Fruit fly (Drosophila melanogaster): ENCODE measurements around the gene Bacc.

Gene Bacc

DNA sequence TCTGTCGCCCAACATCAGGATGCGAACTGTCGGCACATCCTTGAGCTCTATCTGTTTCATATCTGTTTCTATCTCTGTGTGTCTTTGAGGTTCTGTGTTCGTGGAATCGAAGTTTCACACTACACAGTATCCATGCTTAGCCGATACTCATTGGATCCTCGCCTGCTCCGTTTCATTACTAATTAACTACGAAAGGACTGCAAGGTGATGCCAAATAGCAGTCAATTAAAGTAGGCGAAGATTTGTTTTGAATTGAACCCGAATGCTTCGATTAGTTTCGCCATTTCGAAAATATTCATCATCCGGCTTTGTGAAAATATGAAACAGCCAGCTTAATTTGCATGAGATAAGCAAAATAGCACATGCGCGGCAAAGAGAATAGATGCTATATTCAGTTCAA, 19.4 kb downstream of the Bacc start, which contains the start of gene CG15399:
Gene CG15399 (minus strand): TSS at position 101 of the 400 bp plus-strand sequence.
- TF ChIP-seq Dll (optimal IDR thresholded peaks at IDR 0.05) (no peak), EcR (GFP tag; optimal IDR thresholded peaks at IDR 0.05) (no peak), CG8478 (optimal IDR thresholded peaks at IDR 0.05) (no peak), pan (optimal IDR thresholded peaks at IDR 0.05) (no peak), psq (optimal IDR thresholded peaks at IDR 0.05) (no peak), usp (GFP tag; optimal IDR thresholded peaks at IDR 0.05) (no peak)

DNA sequence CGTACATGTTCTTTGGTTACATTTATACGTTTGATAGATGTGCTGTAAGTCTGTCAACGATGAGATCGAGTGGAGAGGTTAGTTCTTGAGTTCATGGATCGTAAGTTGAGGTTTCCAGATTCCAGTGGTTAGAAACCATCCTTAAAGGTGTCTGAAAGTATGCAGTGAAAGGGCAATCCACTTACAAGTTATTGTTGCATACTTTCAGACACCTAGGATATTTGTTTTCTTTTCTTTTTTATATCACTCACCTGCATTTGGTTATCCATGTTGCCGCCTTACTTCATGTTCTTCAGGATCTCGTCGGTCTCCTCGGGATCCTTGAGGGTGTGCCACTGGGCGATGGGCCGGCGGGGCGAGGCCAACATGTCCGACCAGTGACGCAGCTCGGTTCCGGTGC, 30.5 kb downstream of the Bacc start:
- TF ChIP-seq CG8478 (optimal IDR thresholded peaks at IDR 0.05): no peak
- TF ChIP-seq pan (optimal IDR thresholded peaks at IDR 0.05): no peak
- TF ChIP-seq Dll (optimal IDR thresholded peaks at IDR 0.05): no peak
- no peak for TF ChIP-seq psq (optimal IDR thresholded peaks at IDR 0.05)
- no peak for TF ChIP-seq EcR (GFP tag; optimal IDR thresholded peaks at IDR 0.05)
- no peak for TF ChIP-seq usp (GFP tag; optimal IDR thresholded peaks at IDR 0.05)

DNA sequence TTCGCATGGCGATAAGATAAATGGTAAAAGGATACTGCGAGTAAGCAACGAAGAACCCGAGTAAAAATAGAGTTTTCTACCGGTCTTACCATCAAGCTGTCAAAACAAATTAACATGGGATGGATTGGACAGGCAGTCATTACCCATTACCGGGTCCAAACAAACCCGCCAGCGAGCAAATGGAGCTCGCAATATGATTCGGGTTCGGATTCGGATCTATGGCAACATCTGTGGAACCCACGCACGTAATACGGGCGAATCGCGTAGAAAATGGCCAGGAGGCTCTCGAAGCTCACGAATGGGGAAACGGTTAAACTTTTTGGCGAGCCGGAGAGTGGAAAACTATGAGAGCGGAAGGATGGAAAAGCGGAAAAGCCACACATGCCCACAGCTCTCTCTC, 44.9 kb downstream of the Bacc start:
- no peak for TF ChIP-seq Dll (optimal IDR thresholded peaks at IDR 0.05)
- no peak for TF ChIP-seq pan (optimal IDR thresholded peaks at IDR 0.05)
- TF ChIP-seq CG8478 (optimal IDR thresholded peaks at IDR 0.05): no peak
- no peak for TF ChIP-seq psq (optimal IDR thresholded peaks at IDR 0.05)
- TF ChIP-seq EcR (GFP tag; optimal IDR thresholded peaks at IDR 0.05): no peak
- TF ChIP-seq usp (GFP tag; optimal IDR thresholded peaks at IDR 0.05): no peak

DNA sequence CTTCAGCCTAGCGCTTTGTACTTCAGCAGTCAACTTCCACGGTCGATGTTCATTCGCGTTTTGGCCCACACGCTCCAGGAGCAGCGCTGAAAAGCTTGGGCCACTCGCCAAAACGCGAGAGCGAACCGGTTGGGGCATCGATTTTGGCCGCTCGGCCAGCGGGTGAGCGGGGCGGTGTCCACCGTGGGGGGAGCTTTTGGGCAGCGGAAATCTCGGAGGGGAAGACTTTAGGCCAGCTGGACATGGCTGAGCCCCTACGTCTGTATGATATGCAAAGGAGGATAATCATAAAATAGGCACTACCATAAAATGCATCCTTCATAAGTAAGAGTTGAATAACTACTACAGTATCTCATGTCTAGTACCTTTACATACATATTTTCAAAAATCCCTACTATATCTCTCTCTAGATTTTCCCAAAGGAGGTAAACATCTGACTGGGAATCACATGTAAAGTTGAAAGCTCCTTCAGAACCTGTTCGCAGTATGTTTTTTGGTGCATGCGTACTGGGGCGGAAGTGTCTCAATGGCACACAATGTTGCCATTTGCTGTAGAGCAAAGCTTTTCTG, 47.7 kb downstream of the Bacc start, which contains the start of gene Syt1:
Gene Syt1 (minus strand): TSS at position 71 of the 570 bp plus-strand sequence.
- no peak for TF ChIP-seq CG8478 (optimal IDR thresholded peaks at IDR 0.05)
- TF ChIP-seq psq (optimal IDR thresholded peaks at IDR 0.05): no peak
- TF ChIP-seq EcR (GFP tag; optimal IDR thresholded peaks at IDR 0.05): no peak
- no peak for TF ChIP-seq usp (GFP tag; optimal IDR thresholded peaks at IDR 0.05)
- no peak for TF ChIP-seq pan (optimal IDR thresholded peaks at IDR 0.05)
- TF ChIP-seq Dll (optimal IDR thresholded peaks at IDR 0.05): no peak

DNA sequence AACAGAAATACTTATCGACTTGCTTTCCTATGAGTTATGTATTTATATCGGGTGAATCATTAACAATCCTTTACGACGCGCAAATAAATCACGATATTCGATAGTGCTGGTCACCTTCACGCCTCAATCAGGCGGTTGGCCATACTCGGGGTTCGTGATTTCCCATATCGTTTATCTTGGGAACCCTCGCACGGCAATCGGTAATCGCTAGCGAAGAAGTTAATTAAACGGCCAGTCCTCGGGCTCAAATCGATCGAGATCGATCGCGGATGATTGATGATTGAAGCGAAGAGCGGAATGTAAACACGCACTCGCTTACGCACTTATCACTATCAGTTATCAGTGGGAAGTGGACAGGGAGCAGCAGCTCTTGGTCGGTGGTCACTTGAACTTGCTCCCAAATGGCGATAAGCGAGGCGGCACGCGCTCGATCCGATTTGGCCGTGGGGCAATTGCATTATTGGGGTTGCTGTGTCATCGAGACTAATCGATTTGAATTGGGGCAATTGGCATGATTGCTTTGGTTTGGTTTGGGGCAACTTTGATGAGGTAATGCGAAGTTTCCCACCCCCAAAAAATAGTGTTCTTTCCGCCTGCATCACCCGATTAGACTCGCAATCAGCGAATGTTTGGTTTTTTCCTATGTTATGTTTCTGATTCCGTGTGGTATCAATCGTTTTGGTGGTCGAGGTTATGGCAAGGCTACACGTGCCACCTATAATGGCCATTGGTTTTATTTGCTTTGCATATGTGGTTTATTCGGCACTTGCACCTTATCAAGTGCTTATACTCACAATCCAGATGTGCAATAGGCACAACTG, 48.9 kb downstream of the Bacc start:
- TF ChIP-seq pan (optimal IDR thresholded peaks at IDR 0.05) (no peak), psq (optimal IDR thresholded peaks at IDR 0.05) (no peak), usp (GFP tag; optimal IDR thresholded peaks at IDR 0.05) (no peak), Dll (optimal IDR thresholded peaks at IDR 0.05) (no peak), CG8478 (optimal IDR thresholded peaks at IDR 0.05) (no peak), EcR (GFP tag; optimal IDR thresholded peaks at IDR 0.05) (no peak)

DNA sequence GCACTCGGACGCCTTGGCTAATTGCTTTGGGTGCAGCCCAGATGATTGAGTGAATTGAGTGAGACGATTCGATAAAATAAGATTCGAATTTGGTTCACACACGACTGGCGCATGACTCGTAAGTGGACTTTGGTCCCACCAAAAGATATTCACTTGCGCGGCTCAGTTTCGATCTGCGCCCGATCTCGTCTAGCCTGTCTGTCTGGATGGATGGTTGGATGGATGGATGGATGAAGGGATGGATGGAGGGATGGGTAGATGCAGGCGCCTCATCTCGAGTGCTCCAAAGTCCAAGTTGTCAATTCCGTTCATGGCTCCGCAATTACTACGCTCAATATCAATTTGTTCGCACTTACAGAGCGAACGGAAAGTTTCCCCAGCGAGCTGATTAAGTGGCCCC, 50.3 kb downstream of the Bacc start:
- TF ChIP-seq pan (optimal IDR thresholded peaks at IDR 0.05): no peak
- TF ChIP-seq Dll (optimal IDR thresholded peaks at IDR 0.05): no peak
- no peak for TF ChIP-seq CG8478 (optimal IDR thresholded peaks at IDR 0.05)
- no peak for TF ChIP-seq EcR (GFP tag; optimal IDR thresholded peaks at IDR 0.05)
- TF ChIP-seq usp (GFP tag; optimal IDR thresholded peaks at IDR 0.05): no peak
- no peak for TF ChIP-seq psq (optimal IDR thresholded peaks at IDR 0.05)

DNA sequence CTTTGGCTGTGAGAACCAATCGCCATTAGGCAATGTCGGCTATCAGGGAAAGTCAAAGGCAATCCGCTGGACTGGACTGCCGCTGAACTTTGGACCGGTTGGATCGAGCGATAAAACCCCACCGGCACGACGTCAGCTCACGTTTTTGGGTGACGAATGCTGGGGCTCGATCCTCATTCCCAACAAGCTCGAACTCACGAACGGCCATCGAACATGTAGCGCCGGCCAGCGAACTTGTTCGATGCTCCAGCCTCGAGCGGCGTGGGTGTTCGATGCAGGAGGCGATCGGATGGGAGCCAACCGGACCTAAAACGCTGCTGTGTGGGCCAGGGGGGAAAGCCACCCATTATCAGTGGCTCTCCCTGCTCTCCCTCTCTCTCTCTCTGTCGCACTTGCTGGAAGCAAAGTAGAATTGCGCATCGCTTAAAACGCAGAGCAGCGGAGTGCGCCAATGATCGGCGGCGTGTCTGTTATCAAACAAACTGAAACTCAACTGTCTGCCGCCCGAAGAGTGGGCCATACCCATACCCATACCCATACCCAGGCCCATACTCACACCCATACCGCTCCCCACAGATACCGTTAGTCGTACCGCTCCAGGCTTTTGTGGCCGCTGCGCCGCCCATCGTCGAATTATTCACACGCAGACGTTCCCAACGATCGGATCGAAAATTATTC, 52.5 kb downstream of the Bacc start, which contains the start of gene daw:
Gene daw (plus strand): TSS at position 628 of the 678 bp plus-strand sequence.
- TF ChIP-seq Dll (optimal IDR thresholded peaks at IDR 0.05): peak; percentile 8
- TF ChIP-seq pan (optimal IDR thresholded peaks at IDR 0.05): no peak
- no peak for TF ChIP-seq usp (GFP tag; optimal IDR thresholded peaks at IDR 0.05)

DNA sequence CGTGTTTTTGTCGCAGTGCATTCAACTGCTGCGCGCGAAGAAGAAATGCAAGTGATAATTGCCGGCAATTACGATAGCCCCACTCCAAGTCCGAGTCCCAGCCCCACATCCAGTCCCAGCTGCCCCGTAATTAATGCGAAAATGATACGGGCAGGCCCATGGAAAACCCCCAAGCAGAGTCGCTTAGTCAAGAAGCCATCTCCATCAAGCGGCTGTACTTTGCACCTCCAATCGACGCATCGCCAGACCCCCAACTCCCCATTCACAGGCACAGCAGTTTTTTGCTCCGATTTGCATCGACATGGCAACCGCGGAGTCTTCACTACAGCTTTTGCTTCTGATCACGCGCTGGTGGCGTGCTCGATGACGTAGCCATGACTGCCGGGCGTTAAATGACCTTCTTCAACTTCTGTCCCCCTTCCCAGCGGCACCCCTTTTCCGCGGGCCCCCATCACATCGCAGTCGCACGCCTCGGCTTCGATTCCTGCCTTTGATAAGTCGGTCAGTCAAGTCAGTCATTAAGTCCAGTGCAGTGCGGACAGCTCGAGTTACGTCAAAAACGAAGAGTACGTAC, 54.0 kb downstream of the Bacc start:
- TF ChIP-seq Dll (optimal IDR thresholded peaks at IDR 0.05) (peak; percentile 49), EcR (GFP tag; optimal IDR thresholded peaks at IDR 0.05) (no peak)

Data from whole organism.